Worm (Caenorhabditis elegans): ENCODE measurements around the gene F09E5.7.

The F09E5.7 gene

DNA sequence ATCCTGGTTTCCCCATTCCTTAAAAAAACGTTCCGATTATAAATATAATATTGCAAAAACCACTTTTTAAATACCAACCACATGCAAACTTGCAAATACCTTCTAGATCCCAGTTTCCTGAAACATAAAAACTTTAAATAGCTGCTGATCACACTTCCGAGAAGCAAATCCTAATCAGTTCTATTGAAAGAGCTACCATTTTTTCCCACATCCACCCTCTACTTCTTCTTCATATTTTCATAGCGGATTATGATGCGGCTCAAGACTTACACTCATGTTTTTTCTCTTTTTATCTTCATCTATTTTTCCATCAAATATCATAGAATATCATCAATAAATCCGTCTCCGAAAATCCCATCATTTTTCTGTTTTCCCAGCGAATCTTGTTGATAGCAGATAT lies 25.0 kb upstream of the F09E5.7 start:
- no peak for TF ChIP-seq W03F9.2 (tag; optimal IDR thresholded peaks at IDR 0.05)

DNA sequence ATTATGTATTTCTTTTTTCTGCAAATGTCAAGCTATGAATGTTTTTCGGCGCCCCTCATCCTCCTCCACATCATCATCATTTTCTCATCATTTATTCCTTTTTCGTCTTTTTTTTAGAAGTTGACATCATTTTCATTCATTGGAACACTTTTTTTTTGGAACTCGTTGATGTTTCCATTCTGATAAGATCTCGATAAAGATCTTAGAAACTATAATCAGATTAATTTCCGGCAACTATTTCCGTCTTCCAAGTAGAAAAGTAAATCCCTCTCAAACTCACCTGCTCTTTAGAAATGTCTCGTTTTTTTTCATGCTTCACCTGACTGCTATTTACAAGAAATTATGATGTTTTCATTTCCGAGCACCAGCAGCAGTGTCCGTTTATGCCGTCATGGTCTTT lies 23.0 kb upstream of the F09E5.7 start:
- no peak for TF ChIP-seq W03F9.2 (tag; optimal IDR thresholded peaks at IDR 0.05)
- no peak for TF ChIP-seq him-1 (tag; optimal IDR thresholded peaks at IDR 0.05)
- no peak for TF ChIP-seq dao-5 (tag; optimal IDR thresholded peaks at IDR 0.05)

DNA sequence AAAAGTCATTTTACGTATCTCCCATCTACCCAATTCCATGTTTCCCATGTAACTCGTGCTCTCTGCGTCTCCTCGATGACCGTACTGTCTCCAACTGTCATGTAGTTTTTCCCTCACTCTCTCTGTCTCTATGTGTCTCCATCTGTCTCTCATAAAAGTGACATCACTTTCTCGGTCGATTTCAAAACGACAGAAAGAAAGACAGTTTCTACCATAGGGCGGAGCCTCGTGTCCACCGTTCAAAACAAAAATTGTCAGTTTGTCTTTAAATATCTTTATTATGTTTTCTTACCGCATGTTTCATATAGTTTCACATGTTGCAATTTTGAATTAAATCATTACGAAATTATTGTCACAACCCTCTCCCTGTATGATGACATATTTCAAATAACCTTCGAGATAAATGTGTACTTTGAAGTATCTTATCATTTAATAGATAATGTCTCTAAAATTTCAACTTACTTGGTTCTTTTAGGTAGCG lies 21.7 kb upstream of the F09E5.7 start:
- TF ChIP-seq dao-5 (tag; optimal IDR thresholded peaks at IDR 0.05) (no peak), W03F9.2 (tag; optimal IDR thresholded peaks at IDR 0.05) (peak; percentile 25), him-1 (tag; optimal IDR thresholded peaks at IDR 0.05) (no peak)

- TF ChIP-seq him-1 (tag; optimal IDR thresholded peaks at IDR 0.05) (no peak), W03F9.2 (tag; optimal IDR thresholded peaks at IDR 0.05) (no peak), dao-5 (tag; optimal IDR thresholded peaks at IDR 0.05) (no peak)
These were observed 20.1 kb upstream of the F09E5.7 start for ce11 chrII:5331677-5332303.

ce11 chrII:5332345-5333124 lies 19.4 kb upstream of the F09E5.7 start:
- TF ChIP-seq dao-5 (tag; optimal IDR thresholded peaks at IDR 0.05) (no peak), him-1 (tag; optimal IDR thresholded peaks at IDR 0.05) (no peak), W03F9.2 (tag; optimal IDR thresholded peaks at IDR 0.05) (no peak)

DNA sequence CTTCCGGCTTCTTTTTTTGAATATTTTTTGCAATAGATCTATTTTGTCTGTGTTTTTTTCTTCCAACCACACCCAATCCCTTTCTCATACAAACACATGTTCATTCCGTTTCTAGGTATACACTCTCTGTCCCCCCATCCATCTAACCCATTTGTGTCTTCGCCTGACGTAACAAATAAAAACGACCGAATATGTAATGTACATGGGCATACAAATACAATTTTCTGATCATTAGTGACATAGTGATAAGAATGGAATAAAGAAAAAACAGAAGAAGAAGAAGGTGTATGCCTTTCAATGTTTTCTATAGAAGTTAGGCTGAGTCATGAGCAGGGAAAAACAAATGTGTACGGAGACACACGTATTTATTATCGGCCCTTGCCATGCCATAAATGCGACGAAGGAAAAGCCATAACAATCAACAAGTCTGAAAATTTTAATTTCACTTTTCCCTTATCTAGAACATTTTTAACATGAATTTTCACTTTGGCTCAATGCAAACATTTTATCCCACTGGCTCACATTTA lies 18.1 kb upstream of the F09E5.7 start:
- no peak for TF ChIP-seq W03F9.2 (tag; optimal IDR thresholded peaks at IDR 0.05)
- no peak for TF ChIP-seq him-1 (tag; optimal IDR thresholded peaks at IDR 0.05)
- TF ChIP-seq dao-5 (tag; optimal IDR thresholded peaks at IDR 0.05), result no peak

ce11 chrII:5334628-5335027 lies 17.3 kb upstream of the F09E5.7 start:
- no peak for TF ChIP-seq him-1 (tag; optimal IDR thresholded peaks at IDR 0.05)
- no peak for TF ChIP-seq dao-5 (tag; optimal IDR thresholded peaks at IDR 0.05)
- no peak for TF ChIP-seq W03F9.2 (tag; optimal IDR thresholded peaks at IDR 0.05)

- TF ChIP-seq him-1 (tag; optimal IDR thresholded peaks at IDR 0.05) (no peak), W03F9.2 (tag; optimal IDR thresholded peaks at IDR 0.05) (no peak), dao-5 (tag; optimal IDR thresholded peaks at IDR 0.05) (no peak)
These were observed 16.4 kb upstream of the F09E5.7 start for ce11 chrII:5335370-5336034.

DNA sequence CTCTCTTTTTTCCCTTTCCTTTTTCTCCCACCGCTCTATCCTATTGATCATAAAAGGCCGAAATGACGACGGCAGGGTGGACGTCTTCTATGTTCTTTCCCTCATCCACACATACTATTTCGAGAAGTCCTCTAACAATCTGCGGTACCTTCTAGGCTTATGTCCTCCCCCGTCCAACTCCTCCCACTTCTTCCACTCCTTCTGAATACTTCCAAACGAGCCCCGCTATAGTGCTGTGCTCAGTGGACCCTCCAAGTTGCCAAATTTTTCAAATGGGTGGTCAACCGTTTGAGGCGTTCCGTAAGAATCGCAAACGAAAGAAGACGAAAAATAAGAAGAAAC lies 15.9 kb upstream of the F09E5.7 start:
- TF ChIP-seq W03F9.2 (tag; optimal IDR thresholded peaks at IDR 0.05), result no peak
- peak; percentile 70 for TF ChIP-seq him-1 (tag; optimal IDR thresholded peaks at IDR 0.05)
- peak; percentile 2 for TF ChIP-seq dao-5 (tag; optimal IDR thresholded peaks at IDR 0.05)

DNA sequence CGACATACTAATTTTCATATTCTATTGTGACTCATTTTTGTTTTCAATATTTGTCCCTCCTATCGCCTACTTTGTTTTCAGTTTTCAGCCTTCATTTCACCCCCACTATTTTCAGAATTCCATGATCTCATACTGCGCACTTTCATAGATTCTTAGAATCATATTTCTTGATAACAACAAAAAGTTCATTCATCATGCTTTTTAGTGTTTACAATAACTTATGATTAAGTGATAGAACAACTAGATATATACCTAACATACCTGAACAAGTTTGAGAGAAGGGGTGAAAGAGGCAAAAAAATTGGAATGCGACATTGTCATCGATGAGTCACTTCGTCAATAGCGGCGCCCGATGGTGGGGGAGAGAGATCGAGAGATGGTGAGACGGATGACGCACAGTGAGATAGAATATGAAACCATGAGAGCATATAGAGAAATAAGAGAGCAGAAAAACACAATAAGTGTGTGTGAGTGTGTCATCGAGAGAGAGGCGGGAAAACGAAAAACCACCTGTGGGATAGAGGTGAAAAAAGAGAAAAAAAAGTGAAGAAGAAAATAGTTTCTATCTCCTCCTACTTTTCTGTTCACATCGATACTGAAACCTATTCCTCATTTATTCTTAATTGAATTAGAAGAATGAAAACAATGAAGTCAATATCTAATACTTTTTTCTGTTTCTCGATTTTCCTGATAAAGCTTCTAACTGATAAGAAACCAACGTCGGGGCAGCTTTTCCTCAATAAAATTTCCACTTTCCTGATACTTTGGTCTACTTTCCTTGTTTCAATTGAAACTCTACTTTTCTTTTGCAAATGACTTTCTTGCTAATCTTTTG lies 15.0 kb upstream of the F09E5.7 start:
- TF ChIP-seq him-1 (tag; optimal IDR thresholded peaks at IDR 0.05), result peak; percentile 40
- TF ChIP-seq dao-5 (tag; optimal IDR thresholded peaks at IDR 0.05), result no peak
- TF ChIP-seq W03F9.2 (tag; optimal IDR thresholded peaks at IDR 0.05), result peak; percentile 12

ce11 chrII:5337495-5337840 lies 14.4 kb upstream of the F09E5.7 start:
- TF ChIP-seq him-1 (tag; optimal IDR thresholded peaks at IDR 0.05) (no peak), dao-5 (tag; optimal IDR thresholded peaks at IDR 0.05) (no peak), W03F9.2 (tag; optimal IDR thresholded peaks at IDR 0.05) (no peak)

DNA sequence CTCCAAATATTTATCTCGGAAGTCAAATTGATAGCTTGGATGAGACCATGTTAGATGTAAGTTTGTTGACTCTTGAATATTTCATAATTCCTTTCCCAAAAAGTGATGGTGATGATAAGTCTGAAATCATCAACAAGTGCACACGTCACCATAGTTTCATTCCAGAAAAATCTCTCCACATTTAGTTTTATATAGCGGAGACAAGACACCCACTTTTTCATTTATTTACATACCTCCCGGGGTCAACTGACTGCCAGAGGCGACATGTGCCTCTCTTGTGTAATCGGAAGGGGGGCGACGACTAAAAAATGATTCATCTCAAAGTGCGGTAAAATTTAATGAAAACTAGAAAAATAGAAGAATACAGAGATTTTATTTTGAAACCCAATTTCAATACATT lies 13.6 kb upstream of the F09E5.7 start:
- no peak for TF ChIP-seq dao-5 (tag; optimal IDR thresholded peaks at IDR 0.05)
- no peak for TF ChIP-seq W03F9.2 (tag; optimal IDR thresholded peaks at IDR 0.05)
- no peak for TF ChIP-seq him-1 (tag; optimal IDR thresholded peaks at IDR 0.05)

- no peak for TF ChIP-seq dao-5 (tag; optimal IDR thresholded peaks at IDR 0.05)
- no peak for TF ChIP-seq him-1 (tag; optimal IDR thresholded peaks at IDR 0.05)
- TF ChIP-seq W03F9.2 (tag; optimal IDR thresholded peaks at IDR 0.05), result no peak
These were observed 12.4 kb upstream of the F09E5.7 start for ce11 chrII:5339547-5339946.
